Fruit fly (Drosophila melanogaster): ENCODE measurements around the gene tHMG2.

- TF ChIP-seq D1 (tag; optimal IDR thresholded peaks at IDR 0.05) (no peak), Pif1B (GFP tag; optimal IDR thresholded peaks at IDR 0.05) (no peak), CG12605 (GFP tag; IDR thresholded peaks at IDR 0.05) (no peak), CG17806 (tag; optimal IDR thresholded peaks at IDR 0.05) (no peak), CG9948 (tag; optimal IDR thresholded peaks at IDR 0.05) (no peak), CG10348 (GFP tag; IDR thresholded peaks at IDR 0.05) (no peak), CG13204 (GFP tag; optimal IDR thresholded peaks at IDR 0.05) (no peak), CG8159 (tag; optimal IDR thresholded peaks at IDR 0.05) (no peak), CG34367 (tag; optimal IDR thresholded peaks at IDR 0.05) (no peak), CG14655 (GFP tag; optimal IDR thresholded peaks at IDR 0.05) (no peak), CG15710 (tag; optimal IDR thresholded peaks at IDR 0.05) (no peak), CG8301 (tag; optimal IDR thresholded peaks at IDR 0.05) (no peak), EcR (GFP tag; optimal IDR thresholded peaks at IDR 0.05) (no peak), gl (tag; optimal IDR thresholded peaks at IDR 0.05) (no peak)
Measured at dm6 chr3R:22522859-22523258, 30.1 kb downstream of the tHMG2 start.

All from whole organism, pupa.